Worm (Caenorhabditis elegans) whole organism, early embryonic: ENCODE measurements around the gene mab-10.

Source experiments
- B0310.2 ChIP-seq: sonication (generic microtip); optimal IDR thresholded peaks from 2 replicates; lab custom pipeline; 2016; ENCODE audit warnings: mild to moderate bottlenecking, missing genetic modification characterization, missing compliant biosample characterization
- F13C5.2 ChIP-seq: sonication (generic microtip); optimal IDR thresholded peaks from 2 replicates; lab custom pipeline; 2017; ENCODE audit warnings: mild to moderate bottlenecking, missing genetic modification characterization, inconsistent platforms, missing compliant biosample characterization
- aly-1 ChIP-seq: sonication (generic microtip); optimal IDR thresholded peaks from 2 replicates; lab custom pipeline; 2016; ENCODE audit warnings: missing genetic modification characterization, missing compliant biosample characterization
- ama-1 ChIP-seq: fragments of 150-350 bp; optimal IDR thresholded peaks from 2 replicates; lab custom pipeline; 2014
- ceh-13 ChIP-seq: fragments of 200-800 bp; sonication (Bioruptor generic); optimal IDR thresholded peaks from 2 replicates; lab custom pipeline; 2018; ENCODE audit warnings: mild to moderate bottlenecking, missing genetic modification characterization, missing compliant biosample characterization
- ceh-36 ChIP-seq: sonication (generic microtip); optimal IDR thresholded peaks from 2 replicates; lab custom pipeline; 2016; ENCODE audit warnings: missing genetic modification characterization, inconsistent platforms, missing compliant biosample characterization
- ets-7 ChIP-seq: sonication (generic microtip); optimal IDR thresholded peaks from 2 replicates; lab custom pipeline; 2016; ENCODE audit warnings: missing genotype, missing genetic modification characterization, missing compliant biosample characterization
- flt-1 ChIP-seq: fragments of 200-800 bp; sonication (Bioruptor generic); IDR thresholded peaks from 2 replicates; pipeline ENCODE4 v1.3.6; 2022; ENCODE audit warnings: missing genetic modification characterization, missing compliant biosample characterization
- hmbx-1 ChIP-seq: sonication (generic microtip); optimal IDR thresholded peaks from 2 replicates; lab custom pipeline; 2016; ENCODE audit warnings: mild to moderate bottlenecking, missing genetic modification characterization, missing compliant biosample characterization
- hmg-4 ChIP-seq: fragments of 200-800 bp; sonication (Bioruptor generic); optimal IDR thresholded peaks from 2 replicates; lab custom pipeline; 2018; ENCODE audit warnings: mild to moderate bottlenecking, missing genetic modification characterization, missing compliant biosample characterization
- hnd-1 ChIP-seq: sonication (generic microtip); optimal IDR thresholded peaks from 2 replicates; lab custom pipeline; 2016; ENCODE audit warnings: missing genetic modification characterization, missing compliant biosample characterization
- pes-1 ChIP-seq: fragments of 200-800 bp; sonication (Bioruptor generic); IDR thresholded peaks from 2 replicates; pipeline ENCODE4 v1.3.6; 2022; ENCODE audit warnings: missing genetic modification reagents, missing genetic modification characterization, missing compliant biosample characterization
- scrt-1 ChIP-seq: fragments of 200-800 bp; sonication (Bioruptor generic); IDR thresholded peaks from 2 replicates; pipeline ENCODE4 v1.3.6; 2022; ENCODE audit warnings: missing genetic modification characterization, missing compliant biosample characterization
- sea-1 ChIP-seq: fragments of 200-800 bp; sonication (Bioruptor generic); conservative IDR thresholded peaks from 2 replicates; pipeline ENCODE4 v1.3.6; 2022; ENCODE audit warnings: missing genetic modification characterization, missing compliant biosample characterization
- tbx-11 ChIP-seq: fragments of 200-800 bp; sonication (Bioruptor generic); IDR thresholded peaks from 2 replicates; pipeline ENCODE4 v1.3.6; 2022; ENCODE audit warnings: missing genetic modification characterization, missing compliant biosample characterization
- tbx-37 ChIP-seq: fragments of 200-800 bp; sonication (Bioruptor generic); conservative IDR thresholded peaks from 2 replicates; pipeline ENCODE4 v1.3.6; 2022; ENCODE audit warnings: missing genetic modification reagents, missing genetic modification characterization, missing compliant biosample characterization
- tra-4 ChIP-seq: sonication (generic microtip); optimal IDR thresholded peaks from 2 replicates; lab custom pipeline; 2017; ENCODE audit warnings: missing genetic modification characterization, missing compliant biosample characterization

Gene mab-10

ce11 chrII:10545924-10546783 is 18.3 kb downstream of the mab-10 start:
- TF ChIP-seq sea-1 (GFP tag; lab: Robert Waterston, UW) (0 out of 2 replicates have a peak, but pooled peaks have one; percentile 47), ceh-36 (no peak)

DNA sequence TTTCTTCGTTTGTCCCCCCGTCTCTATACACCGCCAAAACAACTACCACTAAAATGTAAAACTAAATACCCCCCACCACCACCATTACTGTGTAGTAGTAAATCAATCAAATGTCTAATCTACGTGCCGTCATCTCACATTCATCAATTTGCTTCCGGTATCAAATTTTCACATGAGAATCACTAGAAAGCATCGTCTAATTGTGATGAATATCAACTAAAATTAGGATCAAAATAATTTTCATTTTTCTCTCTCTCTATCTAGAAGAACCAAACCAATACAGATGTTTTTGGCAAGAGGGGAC is 18.9 kb downstream of the mab-10 start:
- TF ChIP-seq B0310.2 (no peak), aly-1 (no peak), ets-7 (tag; lab: Kevin White, UChicago) (no peak), ceh-13 (GFP tag; lab: Kevin White, UChicago) (no peak), sea-1 (GFP tag; lab: Robert Waterston, UW) (no peak), scrt-1 (GFP tag; lab: Robert Waterston, UW) (no peak), F13C5.2 (tag; lab: Kevin White, UChicago) (no peak), tbx-37 (no peak), hmbx-1 (tag; lab: Kevin White, UChicago) (no peak), ceh-36 (no peak), flt-1 (GFP tag; lab: Robert Waterston, UW) (no peak), ama-1 (lab: Kevin White, UChicago) (no peak), tbx-11 (no peak), hnd-1 (tag; lab: Kevin White, UChicago) (no peak), tra-4 (no peak), pes-1 (no peak), hmg-4 (no peak)

ce11 chrII:10547311-10547710 is 19.4 kb downstream of the mab-10 start:
- TF ChIP-seq aly-1 (peak; percentile 43), tbx-11 (no peak), sea-1 (GFP tag; lab: Robert Waterston, UW) (0 out of 2 replicates have a peak, but pooled peaks have one; percentile 19), ets-7 (tag; lab: Kevin White, UChicago) (no peak)

ce11 chrII:10547803-10548693 is 20.2 kb downstream of the mab-10 start:
- TF ChIP-seq tbx-11, result no peak
- no peak for TF ChIP-seq tbx-37
- TF ChIP-seq F13C5.2 (tag; lab: Kevin White, UChicago), result no peak
- TF ChIP-seq pes-1, result no peak
- no peak for TF ChIP-seq ceh-36
- TF ChIP-seq ama-1 (lab: Kevin White, UChicago), result peak; percentile 0
- TF ChIP-seq hmg-4, result peak; percentile 40
- TF ChIP-seq ceh-13 (GFP tag; lab: Kevin White, UChicago), result no peak

DNA sequence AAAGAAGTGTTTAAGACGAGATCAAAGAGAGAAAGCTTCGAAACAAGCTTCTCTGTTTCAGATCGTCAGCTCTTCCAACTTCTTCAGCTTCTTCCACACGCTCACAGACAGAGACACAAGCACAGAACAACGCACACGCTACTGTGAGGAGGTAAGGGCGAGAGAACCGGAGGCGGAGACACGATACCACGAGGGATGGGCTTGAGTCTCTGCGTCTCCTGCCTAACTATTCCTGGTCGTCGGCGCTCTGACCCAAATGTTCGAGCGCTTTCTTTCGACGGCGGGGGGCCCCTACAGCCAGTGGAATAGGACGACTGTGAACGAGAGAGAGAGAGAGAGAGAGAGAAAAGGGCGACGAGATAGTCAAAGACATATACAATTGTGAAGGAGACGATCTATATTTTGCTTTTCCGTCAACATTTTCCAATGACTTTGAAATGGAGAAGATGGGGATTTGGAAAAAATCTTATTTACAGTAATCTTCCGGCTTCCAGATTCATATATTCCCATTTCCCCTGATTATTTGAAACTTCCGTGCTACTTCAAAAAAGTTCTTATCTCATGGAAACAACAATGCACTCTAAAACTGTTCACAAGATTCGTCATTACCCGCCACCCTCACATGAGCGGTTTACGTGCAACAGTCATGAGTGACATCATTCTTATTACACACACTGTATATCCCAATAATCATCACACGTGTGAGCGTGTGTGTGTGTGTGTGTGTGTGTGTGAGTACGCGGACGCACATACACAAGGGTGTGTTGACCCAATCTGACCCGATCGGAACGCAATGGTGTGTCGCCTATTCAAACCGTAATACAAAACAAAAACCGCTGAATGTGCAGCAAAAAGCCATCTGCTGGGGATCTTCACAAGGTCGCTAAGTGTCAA is 21.1 kb downstream of the mab-10 start:
- TF ChIP-seq F13C5.2 (tag; lab: Kevin White, UChicago), result peak; percentile 56
- TF ChIP-seq tbx-37, result no peak
- no peak for TF ChIP-seq sea-1 (GFP tag; lab: Robert Waterston, UW)
- no peak for TF ChIP-seq ets-7 (tag; lab: Kevin White, UChicago)
- no peak for TF ChIP-seq pes-1
- TF ChIP-seq hmg-4, result peak; percentile 61
- no peak for TF ChIP-seq aly-1
- peak; percentile 54 for TF ChIP-seq flt-1 (GFP tag; lab: Robert Waterston, UW)
- TF ChIP-seq B0310.2, result no peak
- TF ChIP-seq tbx-11, result no peak
- TF ChIP-seq ceh-36, result no peak
- no peak for TF ChIP-seq hnd-1 (tag; lab: Kevin White, UChicago)
- TF ChIP-seq hmbx-1 (tag; lab: Kevin White, UChicago), result no peak
- no peak for TF ChIP-seq ceh-13 (GFP tag; lab: Kevin White, UChicago)
- TF ChIP-seq scrt-1 (GFP tag; lab: Robert Waterston, UW), result peak; percentile 59; the same call in 1 of the 2 replicates
- peak; percentile 28 for TF ChIP-seq ama-1 (lab: Kevin White, UChicago)

DNA sequence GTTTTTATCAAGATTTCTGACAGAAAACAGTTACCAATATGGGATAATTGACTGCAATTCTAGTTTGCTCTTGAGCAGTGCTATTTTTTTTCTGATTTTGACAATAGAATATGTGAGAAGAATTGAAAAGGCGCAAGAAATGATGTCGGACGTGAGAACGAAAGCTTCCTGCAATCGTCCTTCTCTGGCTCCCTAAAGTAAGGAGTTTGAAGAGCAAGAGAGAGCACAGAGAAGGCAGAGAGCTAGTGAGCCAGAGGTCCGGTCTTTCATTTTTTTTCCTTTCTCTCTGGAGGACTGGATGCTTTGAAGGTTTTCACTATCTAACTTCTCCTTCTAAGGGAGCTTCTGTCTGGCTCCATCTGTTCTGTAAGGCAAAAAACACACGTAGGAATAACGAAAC is 22.3 kb downstream of the mab-10 start:
- no peak for TF ChIP-seq tra-4
- no peak for TF ChIP-seq hnd-1 (tag; lab: Kevin White, UChicago)
- no peak for TF ChIP-seq ama-1 (lab: Kevin White, UChicago)
- no peak for TF ChIP-seq ets-7 (tag; lab: Kevin White, UChicago)
- no peak for TF ChIP-seq F13C5.2 (tag; lab: Kevin White, UChicago)
- TF ChIP-seq flt-1 (GFP tag; lab: Robert Waterston, UW), result no peak
- no peak for TF ChIP-seq aly-1
- no peak for TF ChIP-seq hmg-4
- no peak for TF ChIP-seq sea-1 (GFP tag; lab: Robert Waterston, UW)
- TF ChIP-seq ceh-36, result no peak
- no peak for TF ChIP-seq hmbx-1 (tag; lab: Kevin White, UChicago)
